Fruit fly (Drosophila melanogaster): ENCODE data around the gene cpx.

- TF ChIP-seq CTCF (optimal IDR thresholded peaks at IDR 0.05) = no peak
- TF ChIP-seq CG8478 (optimal IDR thresholded peaks at IDR 0.05) = no peak
Measured at dm6 chr3R:4243096-4243940, 36.7 kb upstream of the cpx start, which contains the start of gene CG34305.
